Worm (Caenorhabditis elegans) whole organism, young adult: ENCODE results near the gene F58D12.3.
"Not testable (repeated sequence)": the region's sequence is repeated elsewhere in the genome, so short reads cannot be mapped to it uniquely, and the experiment has no call there.

ENCODE experiments used
- B0019.2 ChIP-seq: fragments of 200-800 bp; sonication (Bioruptor generic); conservative IDR thresholded peaks from 2 replicates; pipeline ENCODE4 v1.3.6; 2022; ENCODE audit warnings: missing genetic modification reagents, missing genetic modification characterization, missing compliant biosample characterization
- B0261.1 ChIP-seq: sonication (generic microtip); optimal IDR thresholded peaks from 2 replicates; lab custom pipeline; 2016; ENCODE audit warnings: mild to moderate bottlenecking, missing genetic modification characterization, moderate library complexity, missing compliant biosample characterization
- D2030.7 ChIP-seq: fragments of 200-800 bp; sonication (Bioruptor generic); IDR thresholded peaks from 2 replicates; pipeline ENCODE4 v1.3.6; 2022; ENCODE audit warnings: missing genetic modification reagents, missing genetic modification characterization, missing compliant biosample characterization
- F39B2.1 ChIP-seq: fragments of 200-800 bp; sonication (Bioruptor generic); IDR thresholded peaks from 2 replicates; pipeline ENCODE4 v1.3.6; 2022; ENCODE audit warnings: missing genetic modification reagents, missing genetic modification characterization, missing compliant biosample characterization
- F57A8.1 ChIP-seq: fragments of 200-800 bp; sonication (Bioruptor generic); optimal IDR thresholded peaks from 2 replicates; lab custom pipeline; 2018; ENCODE audit warnings: mild to moderate bottlenecking, missing genetic modification characterization, moderate library complexity, missing compliant biosample characterization
- K11D2.4 ChIP-seq: fragments of 200-800 bp; sonication (Bioruptor generic); IDR thresholded peaks from 2 replicates; pipeline ENCODE4 v1.3.6; 2022; ENCODE audit warnings: missing genetic modification reagents, missing genetic modification characterization, missing compliant biosample characterization
- Y53G8AR.9 ChIP-seq: fragments of 200-800 bp; sonication (Bioruptor generic); conservative IDR thresholded peaks from 2 replicates; pipeline ENCODE4 v1.3.6; 2022; ENCODE audit warnings: missing genetic modification reagents, missing genetic modification characterization, missing compliant biosample characterization
- Y56A3A.18 ChIP-seq: fragments of 200-800 bp; sonication (Bioruptor generic); IDR thresholded peaks from 2 replicates; pipeline ENCODE4 v1.3.6; 2022; ENCODE audit warnings: missing genetic modification reagents, missing genetic modification characterization, missing compliant biosample characterization
- Y67H2A.10 ChIP-seq: fragments of 200-800 bp; sonication (Bioruptor generic); conservative IDR thresholded peaks from 2 replicates; pipeline ENCODE4 v1.3.6; 2022; ENCODE audit warnings: missing genetic modification reagents, missing genetic modification characterization, missing compliant biosample characterization
- akir-1 ChIP-seq: fragments of 200-800 bp; sonication (Bioruptor generic); optimal IDR thresholded peaks from 2 replicates; lab custom pipeline; 2018; ENCODE audit warnings: mild to moderate bottlenecking, missing genetic modification characterization, moderate library complexity, missing compliant biosample characterization
- atf-7 ChIP-seq: sonication (generic microtip); optimal IDR thresholded peaks from 2 replicates; lab custom pipeline; 2017; ENCODE audit warnings: mild to moderate bottlenecking, missing genetic modification characterization, missing compliant biosample characterization
- attf-5 ChIP-seq: fragments of 200-800 bp; sonication (Bioruptor generic); optimal IDR thresholded peaks from 2 replicates; lab custom pipeline; 2018; ENCODE audit warnings: mild to moderate bottlenecking, missing genetic modification characterization, missing compliant biosample characterization
- attf-6 ChIP-seq: fragments of 200-800 bp; sonication (Bioruptor generic); IDR thresholded peaks from 2 replicates; pipeline ENCODE4 v1.3.6; 2022; ENCODE audit warnings: missing genetic modification reagents, missing genetic modification characterization, missing compliant biosample characterization
- cebp-1 ChIP-seq, 2 experiments: fragments of 200-800 bp in 1 of 2; sonication (Bioruptor generic) in 1 of 2; sonication (generic microtip) in 1 of 2; IDR thresholded peaks in 1 of 2; optimal IDR thresholded peaks in 1 of 2; 2 replicates each; pipeline versions ENCODE4 v1.3.6 to Lab custom; 2017 to 2022; ENCODE audit warnings: missing compliant biosample characterization in 2 of 2, missing genetic modification characterization in 2 of 2, mild to moderate bottlenecking in 1 of 2, missing genetic modification reagents in 1 of 2, moderate library complexity in 1 of 2
- ceh-91 ChIP-seq: fragments of 200-800 bp; sonication (Bioruptor generic); IDR thresholded peaks from 2 replicates; pipeline ENCODE4 v1.3.6; 2022; ENCODE audit warnings: missing genetic modification reagents, missing genetic modification characterization, missing compliant biosample characterization
- chd-7 ChIP-seq: sonication (generic microtip); optimal IDR thresholded peaks from 2 replicates; lab custom pipeline; 2016; ENCODE audit warnings: mild to moderate bottlenecking, missing genetic modification characterization, moderate library complexity, missing compliant biosample characterization
- dpl-1 ChIP-seq: fragments of 150-350 bp; optimal IDR thresholded peaks from 2 replicates; lab custom pipeline; 2014; ENCODE audit warnings: missing biosample characterization, missing genetic modification reagents, missing genetic modification characterization
- egl-18 ChIP-seq: fragments of 200-800 bp; sonication (Bioruptor generic); IDR thresholded peaks from 2 replicates; pipeline ENCODE4 v1.3.6; 2022; ENCODE audit warnings: missing genetic modification reagents, missing genetic modification characterization, missing compliant biosample characterization
- hmg-1.2 ChIP-seq: fragments of 200-800 bp; sonication (Bioruptor generic); IDR thresholded peaks from 2 replicates; pipeline ENCODE4 v1.3.6; 2022; ENCODE audit warnings: missing genetic modification reagents, missing genetic modification characterization, missing compliant biosample characterization
- hrde-1 ChIP-seq: sonication (generic microtip); optimal IDR thresholded peaks from 2 replicates; lab custom pipeline; 2016; ENCODE audit warnings: missing genetic modification characterization, mild to moderate bottlenecking, missing compliant biosample characterization, moderate library complexity, missing genotype, missing genetic modification reagents, borderline replicate concordance
- hsf-1 ChIP-seq: fragments of 200-800 bp; sonication (Bioruptor generic); IDR thresholded peaks from 2 replicates; pipeline ENCODE4 v1.3.6; 2022; ENCODE audit warnings: missing genetic modification reagents, missing genetic modification characterization, missing compliant biosample characterization
- lin-35 ChIP-seq, 3 experiments: fragments of 150-350 bp in 2 of 3; sonication (generic microtip) in 1 of 3; optimal IDR thresholded peaks; 2 replicates each; lab custom pipeline; 2014 to 2018; ENCODE audit warnings: missing biosample characterization in 3 of 3, missing genetic modification characterization in 3 of 3, missing genetic modification reagents in 3 of 3
- lin-40 ChIP-seq: sonication (generic microtip); optimal IDR thresholded peaks from 2 replicates; lab custom pipeline; 2016; ENCODE audit warnings: missing genetic modification characterization, mild to moderate bottlenecking, missing compliant biosample characterization, missing genotype, missing genetic modification reagents
- lin-54 ChIP-seq: fragments of 200-800 bp; sonication (Bioruptor generic); optimal IDR thresholded peaks from 2 replicates; lab custom pipeline; 2018; ENCODE audit warnings: mild to moderate bottlenecking, missing genetic modification characterization, missing compliant biosample characterization
- lir-1 ChIP-seq: fragments of 200-800 bp; sonication (Bioruptor generic); conservative IDR thresholded peaks from 2 replicates; pipeline ENCODE4 v1.3.6; 2022; ENCODE audit warnings: missing genetic modification reagents, missing genetic modification characterization, missing compliant biosample characterization
- lsl-1 ChIP-seq: fragments of 200-800 bp; sonication (Bioruptor generic); optimal IDR thresholded peaks from 2 replicates; lab custom pipeline; 2018; ENCODE audit warnings: mild to moderate bottlenecking, missing genetic modification characterization, moderate library complexity, missing compliant biosample characterization
- madf-6 ChIP-seq: fragments of 200-800 bp; sonication (Bioruptor generic); IDR thresholded peaks from 2 replicates; pipeline ENCODE4 v1.3.6; 2022; ENCODE audit warnings: missing genetic modification reagents, missing genetic modification characterization, missing compliant biosample characterization
- nfya-2 ChIP-seq: fragments of 200-800 bp; sonication (Bioruptor generic); IDR thresholded peaks from 2 replicates; pipeline ENCODE4 v1.3.6; 2022; ENCODE audit warnings: missing genetic modification reagents, missing genetic modification characterization, missing compliant biosample characterization
- nfyb-1 ChIP-seq: fragments of 200-800 bp; sonication (Bioruptor generic); IDR thresholded peaks from 2 replicates; pipeline ENCODE4 v1.3.6; 2022; ENCODE audit warnings: missing genetic modification reagents, missing genetic modification characterization, missing compliant biosample characterization
- nhr-120 ChIP-seq: fragments of 200-800 bp; sonication (Bioruptor generic); IDR thresholded peaks from 2 replicates; pipeline ENCODE4 v1.3.6; 2022; ENCODE audit warnings: missing genetic modification characterization, missing compliant biosample characterization
- nhr-27 ChIP-seq: fragments of 200-800 bp; sonication (Bioruptor generic); optimal IDR thresholded peaks from 2 replicates; lab custom pipeline; 2018; ENCODE audit warnings: mild to moderate bottlenecking, missing genetic modification characterization, moderate library complexity, missing compliant biosample characterization
- rcor-1 ChIP-seq: fragments of 200-800 bp; sonication (Bioruptor generic); IDR thresholded peaks from 2 replicates; pipeline ENCODE4 v1.3.6; 2022; ENCODE audit warnings: missing genetic modification reagents, missing genetic modification characterization, missing compliant biosample characterization
- snpc-1.3 ChIP-seq: sonication (generic microtip); optimal IDR thresholded peaks from 2 replicates; lab custom pipeline; 2017; ENCODE audit warnings: missing genetic modification characterization, mild to moderate bottlenecking, missing compliant biosample characterization, antibody characterized with exemption, moderate library complexity, missing genotype, missing genetic modification reagents; ENCODE audit not compliant: insufficient read depth
- snpc-4 ChIP-seq, 5 experiments: fragments of 150-350 bp in 1 of 5; sonication (generic microtip) in 4 of 5; optimal IDR thresholded peaks; 2 replicates each; lab custom pipeline; 2014 to 2018; ENCODE audit warnings: missing genetic modification characterization in 5 of 5, missing biosample characterization in 3 of 5, antibody characterized with exemption in 2 of 5, mild to moderate bottlenecking in 2 of 5, missing compliant biosample characterization in 2 of 5, missing genotype in 2 of 5, moderate library complexity in 2 of 5, missing genetic modification reagents in 1 of 5
- somi-1 ChIP-seq: fragments of 200-800 bp; sonication (Bioruptor generic); optimal IDR thresholded peaks from 2 replicates; lab custom pipeline; 2018; ENCODE audit warnings: mild to moderate bottlenecking, missing genetic modification characterization, missing compliant biosample characterization
- ztf-18 ChIP-seq: sonication (generic microtip); optimal IDR thresholded peaks from 2 replicates; lab custom pipeline; 2016; ENCODE audit warnings: missing genotype, mild to moderate bottlenecking, missing genetic modification characterization, missing compliant biosample characterization
- ztf-25 ChIP-seq: fragments of 200-800 bp; sonication (Bioruptor generic); IDR thresholded peaks from 2 replicates; pipeline ENCODE4 v1.3.6; 2022; ENCODE audit warnings: missing genetic modification reagents, missing genetic modification characterization, missing compliant biosample characterization
- ztf-26 ChIP-seq: sonication (generic microtip); optimal IDR thresholded peaks from 2 replicates; lab custom pipeline; 2017; ENCODE audit warnings: missing genetic modification characterization, missing compliant biosample characterization
- ztf-28 ChIP-seq: fragments of 200-800 bp; sonication (Bioruptor generic); IDR thresholded peaks from 2 replicates; pipeline ENCODE4 v1.3.6; 2022; ENCODE audit warnings: missing genetic modification reagents, missing genetic modification characterization, missing compliant biosample characterization

F58D12.3 gene

ce11 chrV:14038328-14039084, 19.1 kb upstream of the F58D12.3 start, which contains the start of gene vps-39 (continued):
- peak; percentile 92 for TF ChIP-seq Y53G8AR.9 (GFP tag; lab: Robert Waterston, UW)
- TF ChIP-seq lin-40 (tag; lab: Kevin White, UChicago): peak; percentile 61
- peak; percentile 22 for TF ChIP-seq ztf-18 (tag; lab: Kevin White, UChicago)
- TF ChIP-seq ztf-28 (GFP tag; lab: Robert Waterston, UW): peak; percentile 98
- 0 out of 2 replicates have a peak, but pooled peaks have one; percentile 46 for TF ChIP-seq F39B2.1
- peak; percentile 25 for TF ChIP-seq ztf-26 (tag; lab: Kevin White, UChicago)
- peak; percentile 91 for TF ChIP-seq Y67H2A.10 (GFP tag; lab: Robert Waterston, UW)
- peak; percentile 81 for TF ChIP-seq B0019.2 (GFP tag; lab: Robert Waterston, UW)
- TF ChIP-seq Y56A3A.18: peak; percentile 75; the same call in 1 of the 2 replicates
- 0 out of 2 replicates have a peak, but pooled peaks have one; percentile 35 for TF ChIP-seq egl-18 (GFP tag; lab: Robert Waterston, UW)
- TF ChIP-seq lsl-1: peak; percentile 12
- peak; percentile 94 for TF ChIP-seq K11D2.4 (GFP tag; lab: Robert Waterston, UW)
- not testable (repeated sequence) for TF ChIP-seq snpc-4 (GFP tag; optimal IDR thresholded peaks at IDR 0.05; lab: Kevin White, UChicago)
- TF ChIP-seq snpc-4 (tag; optimal IDR thresholded peaks at IDR 0.05; lab: Kevin White, UChicago): peak in 2 of 4 experiments; percentile 61 to 67
- peak; percentile 96 for TF ChIP-seq rcor-1
- peak; percentile 69 for TF ChIP-seq attf-5
- TF ChIP-seq, all 124 proteins: peak for 61; not testable (repeated sequence) for 63

- TF ChIP-seq dpl-1, akir-1, lin-54 (GFP tag; lab: Kevin White, UChicago): not testable (repeated sequence)
- TF ChIP-seq, all 124 proteins: peak for 0; not testable (repeated sequence) for 124
Measured at ce11 chrV:14049274-14049673, 8.4 kb upstream of the F58D12.3 start, which contains the start of gene F58D12.1. Gene F58D12.1 (plus strand): TSS chrV:14049574.

- TF ChIP-seq chd-7 (tag; lab: Kevin White, UChicago) (peak; percentile 87), ztf-26 (tag; lab: Kevin White, UChicago) (peak; percentile 94), attf-6 (peak; percentile 58), snpc-4 (tag; optimal IDR thresholded peaks at IDR 0.05; lab: Kevin White, UChicago) (peak in 3 of 4 experiments; percentile 48 to 82 (median 77)), hsf-1 (GFP tag; lab: Robert Waterston, UW) (peak; percentile 74), snpc-1.3 (tag; lab: Kevin White, UChicago) (peak; percentile 19), ztf-25 (GFP tag; lab: Robert Waterston, UW) (peak; percentile 77; the same call in 1 of the 2 replicates), cebp-1 (GFP tag; IDR thresholded peaks at IDR 0.05; lab: Robert Waterston, UW) (peak; percentile 87), cebp-1 (tag; optimal IDR thresholded peaks at IDR 0.05; lab: Kevin White, UChicago) (peak; percentile 87), nhr-120 (peak; percentile 83; the same call in 1 of the 2 replicates), nfya-2 (GFP tag; lab: Robert Waterston, UW) (0 out of 2 replicates have a peak, but pooled peaks have one; percentile 40), madf-6 (peak; percentile 85), hrde-1 (tag; lab: Kevin White, UChicago) (peak; percentile 8), atf-7 (peak; percentile 95), F39B2.1 (0 out of 2 replicates have a peak, but pooled peaks have one; percentile 42), hmg-1.2 (peak; percentile 96), nhr-27 (tag; lab: Kevin White, UChicago) (peak; percentile 75), F57A8.1 (GFP tag; lab: Kevin White, UChicago) (peak; percentile 34), B0261.1 (tag; lab: Kevin White, UChicago) (peak; percentile 17), ztf-18 (tag; lab: Kevin White, UChicago) (peak; percentile 55), lir-1 (GFP tag; lab: Robert Waterston, UW) (peak; percentile 97), D2030.7 (GFP tag; lab: Robert Waterston, UW) (peak; percentile 60), ceh-91 (GFP tag; lab: Robert Waterston, UW) (peak; percentile 77), somi-1 (GFP tag; lab: Kevin White, UChicago) (peak; percentile 84), lin-35 (GFP tag; optimal IDR thresholded peaks at IDR 0.05; lab: Kevin White, UChicago) (peak in 2 of 3 experiments; percentile 29 to 84), nfyb-1 (GFP tag; lab: Robert Waterston, UW) (peak; percentile 97)
- not testable (repeated sequence) for TF ChIP-seq snpc-4 (GFP tag; optimal IDR thresholded peaks at IDR 0.05; lab: Kevin White, UChicago)
Measured at ce11 chrV:14055097-14055496, 2.5 kb upstream of the F58D12.3 start.
